Worm (Caenorhabditis elegans): Measurements from ENCODE around the gene T22G5.3.

Gene T22G5.3

DNA sequence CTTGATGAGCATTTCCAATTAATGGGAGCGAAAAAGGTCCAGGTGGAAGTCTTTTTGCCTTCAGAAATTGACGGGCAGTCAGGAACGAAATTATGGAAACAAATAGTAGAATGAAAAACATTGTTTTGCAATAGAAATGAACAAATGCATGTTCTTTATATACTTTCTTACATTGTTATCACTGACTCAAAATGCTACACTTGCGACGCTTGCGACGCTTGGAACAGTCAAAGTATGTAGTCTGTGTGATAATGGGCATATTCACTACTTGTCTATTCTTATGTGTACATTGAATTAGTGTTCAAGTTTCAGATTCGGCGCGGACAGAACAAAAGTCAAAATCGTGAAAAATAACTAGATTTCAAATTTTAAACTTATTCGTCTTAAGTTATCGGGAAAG is 17.6 kb downstream of the T22G5.3 start, which contains the start of gene cyp-35C1:
cyp-35C1 (minus strand) TSS at position 132 of the 400 bp plus-strand sequence.
- TF ChIP-seq pes-1 (GFP tag; IDR thresholded peaks at IDR 0.05): no peak
- TF ChIP-seq hmbx-1 (tag; optimal IDR thresholded peaks at IDR 0.05): no peak
- no peak for TF ChIP-seq tbx-11 (GFP tag; IDR thresholded peaks at IDR 0.05)
- TF ChIP-seq sea-1 (GFP tag; conservative IDR thresholded peaks at IDR 0.05): no peak

DNA sequence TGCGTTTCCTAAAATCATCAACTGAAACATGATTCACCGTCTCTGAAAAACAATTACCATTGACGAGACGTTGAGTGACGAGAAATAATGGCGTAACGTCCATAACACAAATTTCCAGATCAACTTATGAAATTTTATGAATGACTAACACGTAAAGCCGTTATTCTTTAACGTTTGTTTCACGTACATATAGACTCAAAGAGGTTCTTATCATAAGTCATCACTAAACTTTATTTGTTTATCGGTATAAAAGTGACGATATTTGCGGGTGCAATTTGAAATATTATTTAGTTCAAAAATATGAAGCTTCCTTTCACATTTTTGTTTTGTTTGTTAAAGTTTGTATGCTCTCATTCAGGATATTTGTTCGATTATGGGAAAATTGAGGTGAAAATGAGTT is 18.5 kb downstream of the T22G5.3 start, which contains the start of gene oac-3:
oac-3 (plus strand) TSS at position 301 of the 400 bp plus-strand sequence.
- TF ChIP-seq F13C5.2 (tag; optimal IDR thresholded peaks at IDR 0.05): no peak
- TF ChIP-seq tbx-11 (GFP tag; IDR thresholded peaks at IDR 0.05): no peak
- no peak for TF ChIP-seq hmg-4 (GFP tag; optimal IDR thresholded peaks at IDR 0.05)
- no peak for TF ChIP-seq ceh-13 (GFP tag; optimal IDR thresholded peaks at IDR 0.05)
- no peak for TF ChIP-seq flt-1 (GFP tag; IDR thresholded peaks at IDR 0.05)
- TF ChIP-seq tra-4 (tag; optimal IDR thresholded peaks at IDR 0.05): no peak
- no peak for TF ChIP-seq scrt-1 (GFP tag; IDR thresholded peaks at IDR 0.05)
- TF ChIP-seq hmbx-1 (tag; optimal IDR thresholded peaks at IDR 0.05): no peak
- no peak for TF ChIP-seq tbx-37 (GFP tag; conservative IDR thresholded peaks at IDR 0.05)
- TF ChIP-seq aly-1 (tag; optimal IDR thresholded peaks at IDR 0.05): no peak
- no peak for TF ChIP-seq ceh-36 (tag; optimal IDR thresholded peaks at IDR 0.05)
- no peak for TF ChIP-seq B0310.2 (tag; optimal IDR thresholded peaks at IDR 0.05)
- TF ChIP-seq sea-1 (GFP tag; conservative IDR thresholded peaks at IDR 0.05): no peak
- TF ChIP-seq hnd-1 (tag; optimal IDR thresholded peaks at IDR 0.05): no peak
- TF ChIP-seq pes-1 (GFP tag; IDR thresholded peaks at IDR 0.05): no peak
- no peak for TF ChIP-seq ama-1 (optimal IDR thresholded peaks at IDR 0.05)
- TF ChIP-seq ets-7 (tag; optimal IDR thresholded peaks at IDR 0.05): no peak

DNA sequence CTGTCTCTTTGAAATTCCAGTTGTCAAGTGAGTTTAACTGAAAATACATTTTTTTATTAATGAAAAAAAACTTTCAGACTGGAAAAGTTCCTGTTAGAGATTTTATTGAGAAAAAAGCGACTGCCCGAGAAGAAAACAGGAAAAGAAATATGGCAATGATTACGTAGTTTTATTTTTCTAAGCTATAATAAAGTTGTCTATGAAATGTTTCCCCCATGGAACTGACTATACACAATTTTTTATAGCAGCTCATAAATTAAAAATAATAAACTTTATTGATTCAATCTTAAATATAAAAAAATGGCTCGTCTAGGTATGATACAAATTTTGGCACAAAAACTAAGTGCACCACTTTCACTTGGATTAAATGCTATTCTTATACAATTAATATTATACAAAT is 21.8 kb downstream of the T22G5.3 start, which contains the start of gene C06B3.1:
C06B3.1 (plus strand) TSS at position 301 of the 400 bp plus-strand sequence.
- TF ChIP-seq B0310.2 (tag; optimal IDR thresholded peaks at IDR 0.05) (no peak), F13C5.2 (tag; optimal IDR thresholded peaks at IDR 0.05) (no peak), hmbx-1 (tag; optimal IDR thresholded peaks at IDR 0.05) (no peak), flt-1 (GFP tag; IDR thresholded peaks at IDR 0.05) (no peak), scrt-1 (GFP tag; IDR thresholded peaks at IDR 0.05) (no peak), tra-4 (tag; optimal IDR thresholded peaks at IDR 0.05) (no peak), tbx-37 (GFP tag; conservative IDR thresholded peaks at IDR 0.05) (no peak), sea-1 (GFP tag; conservative IDR thresholded peaks at IDR 0.05) (no peak), aly-1 (tag; optimal IDR thresholded peaks at IDR 0.05) (no peak)

DNA sequence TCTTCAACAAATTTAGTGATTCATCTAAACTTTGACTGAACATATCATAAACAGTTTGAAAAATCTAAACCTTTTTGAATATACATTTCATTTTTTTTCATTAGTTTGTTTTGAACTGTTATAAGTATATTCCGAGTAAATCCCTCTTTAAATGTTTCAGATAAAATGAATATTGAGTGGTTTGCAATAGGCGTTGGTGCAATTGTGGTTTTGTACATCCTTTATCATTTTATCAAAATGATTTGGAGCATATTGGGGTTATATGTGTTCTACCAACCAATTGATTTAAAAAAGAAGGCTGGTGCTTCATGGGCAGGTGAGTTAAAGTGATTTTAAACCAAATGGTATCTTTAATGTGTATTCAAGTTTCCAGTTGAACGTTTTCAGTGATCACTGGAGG is 23.7 kb downstream of the T22G5.3 start, which contains the start of gene stdh-3:
stdh-3 (plus strand) TSS at position 166 of the 400 bp plus-strand sequence.
- no peak for TF ChIP-seq tbx-11 (GFP tag; IDR thresholded peaks at IDR 0.05)
- TF ChIP-seq flt-1 (GFP tag; IDR thresholded peaks at IDR 0.05): no peak
- TF ChIP-seq B0310.2 (tag; optimal IDR thresholded peaks at IDR 0.05): no peak
- TF ChIP-seq ets-7 (tag; optimal IDR thresholded peaks at IDR 0.05): no peak
- no peak for TF ChIP-seq aly-1 (tag; optimal IDR thresholded peaks at IDR 0.05)
- TF ChIP-seq hmbx-1 (tag; optimal IDR thresholded peaks at IDR 0.05): no peak
- TF ChIP-seq ama-1 (optimal IDR thresholded peaks at IDR 0.05): no peak
- TF ChIP-seq sea-1 (GFP tag; conservative IDR thresholded peaks at IDR 0.05): no peak
- no peak for TF ChIP-seq ceh-36 (tag; optimal IDR thresholded peaks at IDR 0.05)
- TF ChIP-seq ceh-13 (GFP tag; optimal IDR thresholded peaks at IDR 0.05): no peak
- no peak for TF ChIP-seq hnd-1 (tag; optimal IDR thresholded peaks at IDR 0.05)
- no peak for TF ChIP-seq tbx-37 (GFP tag; conservative IDR thresholded peaks at IDR 0.05)
- TF ChIP-seq hmg-4 (GFP tag; optimal IDR thresholded peaks at IDR 0.05): no peak
- TF ChIP-seq F13C5.2 (tag; optimal IDR thresholded peaks at IDR 0.05): no peak
- TF ChIP-seq scrt-1 (GFP tag; IDR thresholded peaks at IDR 0.05): no peak
- TF ChIP-seq tra-4 (tag; optimal IDR thresholded peaks at IDR 0.05): no peak
- TF ChIP-seq pes-1 (GFP tag; IDR thresholded peaks at IDR 0.05): no peak

DNA sequence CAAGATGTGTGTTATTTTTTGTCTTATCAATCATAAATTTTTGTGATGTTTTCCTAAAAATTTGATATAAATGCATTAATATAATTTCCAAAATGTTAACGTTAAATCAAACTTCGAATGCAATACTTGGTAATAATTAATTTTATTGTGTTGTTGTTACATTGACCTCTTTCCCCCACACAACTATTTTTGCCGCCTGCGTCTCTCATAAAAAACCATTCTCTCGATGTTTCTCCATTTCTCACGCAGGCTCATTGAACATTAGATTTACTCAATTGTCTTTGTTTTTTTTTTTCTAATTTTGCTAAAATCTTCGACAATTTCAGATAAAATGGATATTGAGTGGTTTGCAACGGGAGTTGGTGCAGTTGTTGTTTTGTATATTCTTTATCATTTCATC is 25.5 kb downstream of the T22G5.3 start, which contains the start of gene stdh-1:
stdh-1 (plus strand) TSS at position 327 of the 400 bp plus-strand sequence.
- TF ChIP-seq pes-1 (GFP tag; IDR thresholded peaks at IDR 0.05) (no peak), flt-1 (GFP tag; IDR thresholded peaks at IDR 0.05) (no peak), hmbx-1 (tag; optimal IDR thresholded peaks at IDR 0.05) (no peak), hnd-1 (tag; optimal IDR thresholded peaks at IDR 0.05) (no peak), hmg-4 (GFP tag; optimal IDR thresholded peaks at IDR 0.05) (no peak), tra-4 (tag; optimal IDR thresholded peaks at IDR 0.05) (no peak), tbx-11 (GFP tag; IDR thresholded peaks at IDR 0.05) (no peak), ama-1 (optimal IDR thresholded peaks at IDR 0.05) (no peak), B0310.2 (tag; optimal IDR thresholded peaks at IDR 0.05) (no peak), ets-7 (tag; optimal IDR thresholded peaks at IDR 0.05) (no peak), F13C5.2 (tag; optimal IDR thresholded peaks at IDR 0.05) (no peak), ceh-36 (tag; optimal IDR thresholded peaks at IDR 0.05) (no peak), tbx-37 (GFP tag; conservative IDR thresholded peaks at IDR 0.05) (no peak)

DNA sequence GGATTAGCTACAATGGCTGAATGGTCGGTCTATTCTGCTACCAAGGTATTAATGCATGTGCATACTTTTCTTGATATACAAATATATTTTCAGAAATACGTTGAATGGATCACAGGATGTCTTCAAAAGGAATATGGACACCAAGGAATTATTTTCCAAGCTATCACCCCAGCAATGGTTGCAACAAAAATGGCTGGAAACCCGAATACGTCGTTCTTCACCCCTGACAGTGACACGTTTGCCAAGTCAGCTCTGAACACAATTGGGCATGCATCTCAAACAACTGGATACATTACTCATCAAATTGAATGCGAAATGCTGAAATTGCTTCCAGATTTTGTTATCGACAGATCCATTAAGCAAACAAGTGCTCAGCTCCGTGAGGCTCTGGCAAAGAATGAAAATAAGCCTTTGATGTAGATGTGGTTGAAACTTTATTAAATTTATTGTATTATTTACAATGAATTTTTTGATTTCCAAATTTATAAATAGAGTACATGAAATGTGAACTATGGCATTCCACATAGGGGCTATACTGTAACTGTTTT is 26.9 kb downstream of the T22G5.3 start:
- TF ChIP-seq flt-1 (GFP tag; IDR thresholded peaks at IDR 0.05) (no peak), scrt-1 (GFP tag; IDR thresholded peaks at IDR 0.05) (no peak), tbx-11 (GFP tag; IDR thresholded peaks at IDR 0.05) (no peak), ama-1 (optimal IDR thresholded peaks at IDR 0.05) (no peak), sea-1 (GFP tag; conservative IDR thresholded peaks at IDR 0.05) (no peak), ets-7 (tag; optimal IDR thresholded peaks at IDR 0.05) (no peak), ceh-36 (tag; optimal IDR thresholded peaks at IDR 0.05) (no peak), tbx-37 (GFP tag; conservative IDR thresholded peaks at IDR 0.05) (no peak), B0310.2 (tag; optimal IDR thresholded peaks at IDR 0.05) (no peak), hnd-1 (tag; optimal IDR thresholded peaks at IDR 0.05) (no peak), pes-1 (GFP tag; IDR thresholded peaks at IDR 0.05) (no peak), F13C5.2 (tag; optimal IDR thresholded peaks at IDR 0.05) (no peak), hmbx-1 (tag; optimal IDR thresholded peaks at IDR 0.05) (no peak), hmg-4 (GFP tag; optimal IDR thresholded peaks at IDR 0.05) (no peak), aly-1 (tag; optimal IDR thresholded peaks at IDR 0.05) (no peak), tra-4 (tag; optimal IDR thresholded peaks at IDR 0.05) (no peak), ceh-13 (GFP tag; optimal IDR thresholded peaks at IDR 0.05) (no peak)
